Worm (Caenorhabditis elegans): ENCODE data around the gene C17C3.24.
A peak's percentile ranks its signal among the peaks of the same experiment; 100 is the strongest.

Gene C17C3.24

DNA sequence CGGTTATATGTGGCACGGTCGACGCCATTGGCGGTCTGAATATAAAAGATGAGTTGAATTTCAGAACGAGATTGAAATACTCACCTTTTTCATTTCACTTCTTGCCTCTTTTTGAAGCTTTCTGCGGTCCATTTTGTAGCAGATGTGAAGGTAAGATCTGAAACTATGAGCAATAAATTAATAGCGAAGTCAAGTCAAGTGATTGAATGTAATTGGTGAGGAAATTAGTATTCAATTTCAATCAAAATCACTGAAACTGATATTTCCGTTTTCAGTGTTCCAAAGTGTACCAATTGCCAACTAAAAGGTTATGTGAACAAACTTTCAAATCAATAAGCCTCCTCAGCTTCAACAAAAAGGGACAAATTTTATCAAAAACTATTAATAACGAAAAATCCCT lies at the start of gene C17C3.24:
Gene C17C3.24, minus strand, starts transcription at position 101 of the 400 bp plus-strand sequence.
- TF ChIP-seq T22C8.4 (GFP tag; IDR thresholded peaks at IDR 0.05) (no peak), klf-2 (GFP tag; conservative IDR thresholded peaks at IDR 0.05) (no peak), cog-1 (tag; optimal IDR thresholded peaks at IDR 0.05) (no peak), med-1 (GFP tag; optimal IDR thresholded peaks at IDR 0.05; ENCODE audit: insufficient read depth) (no peak), ztf-23 (GFP tag; IDR thresholded peaks at IDR 0.05) (no peak), tab-1 (GFP tag; IDR thresholded peaks at IDR 0.05) (no peak), ztf-29 (GFP tag; IDR thresholded peaks at IDR 0.05) (no peak), ref-1 (GFP tag; conservative IDR thresholded peaks at IDR 0.05) (no peak), flt-1 (GFP tag; IDR thresholded peaks at IDR 0.05) (no peak)

DNA sequence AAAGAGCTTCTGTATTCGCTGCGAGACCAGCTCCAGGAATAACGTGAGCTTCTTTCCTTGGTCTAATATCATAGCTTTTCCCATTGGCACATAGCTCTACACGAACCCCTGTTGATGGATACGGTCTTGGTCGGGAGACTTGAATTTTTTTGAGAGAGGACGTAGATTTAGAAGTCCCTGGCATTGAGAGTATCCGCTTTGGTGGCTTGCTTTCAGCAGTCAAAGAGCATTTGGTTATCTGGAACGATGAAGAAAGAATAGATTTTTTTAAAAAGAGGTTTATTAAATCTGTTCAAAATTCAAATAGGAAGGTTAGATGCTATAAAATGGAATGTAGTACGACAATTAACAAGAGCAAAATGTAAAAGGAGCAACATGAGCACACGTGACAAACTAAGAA lies 48.1 kb upstream of the C17C3.24 start, which contains the start of gene C17G10.13:
Gene C17G10.13, minus strand, starts transcription at position 101 of the 400 bp plus-strand sequence.
- TF ChIP-seq klf-2 (GFP tag; conservative IDR thresholded peaks at IDR 0.05), result no peak

DNA sequence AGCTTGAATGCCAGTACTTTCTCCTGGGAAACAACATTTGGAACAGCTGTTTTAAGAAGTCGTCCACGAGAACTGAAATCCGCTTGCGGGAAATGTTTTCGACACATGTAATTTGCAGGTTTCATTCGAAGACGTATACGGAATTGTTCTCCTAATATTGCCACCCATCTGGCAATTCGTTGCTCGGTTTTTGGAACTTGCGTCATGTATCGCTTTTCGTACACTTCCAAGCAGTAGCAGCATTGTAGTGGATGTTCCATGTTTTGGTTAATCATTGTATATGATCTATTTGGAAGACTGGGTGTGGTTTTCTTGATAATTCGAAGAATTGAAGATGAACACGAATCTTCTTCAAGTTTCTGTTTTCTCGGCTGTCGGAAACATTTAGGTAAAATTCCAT lies 46.2 kb upstream of the C17C3.24 start:
- TF ChIP-seq med-1 (GFP tag; optimal IDR thresholded peaks at IDR 0.05; ENCODE audit: insufficient read depth) (no peak), flt-1 (GFP tag; IDR thresholded peaks at IDR 0.05) (no peak), klf-2 (GFP tag; conservative IDR thresholded peaks at IDR 0.05) (no peak), ztf-23 (GFP tag; IDR thresholded peaks at IDR 0.05) (no peak), tab-1 (GFP tag; IDR thresholded peaks at IDR 0.05) (no peak), ref-1 (GFP tag; conservative IDR thresholded peaks at IDR 0.05) (no peak), T22C8.4 (GFP tag; IDR thresholded peaks at IDR 0.05) (no peak), ztf-29 (GFP tag; IDR thresholded peaks at IDR 0.05) (no peak), cog-1 (tag; optimal IDR thresholded peaks at IDR 0.05) (no peak)

DNA sequence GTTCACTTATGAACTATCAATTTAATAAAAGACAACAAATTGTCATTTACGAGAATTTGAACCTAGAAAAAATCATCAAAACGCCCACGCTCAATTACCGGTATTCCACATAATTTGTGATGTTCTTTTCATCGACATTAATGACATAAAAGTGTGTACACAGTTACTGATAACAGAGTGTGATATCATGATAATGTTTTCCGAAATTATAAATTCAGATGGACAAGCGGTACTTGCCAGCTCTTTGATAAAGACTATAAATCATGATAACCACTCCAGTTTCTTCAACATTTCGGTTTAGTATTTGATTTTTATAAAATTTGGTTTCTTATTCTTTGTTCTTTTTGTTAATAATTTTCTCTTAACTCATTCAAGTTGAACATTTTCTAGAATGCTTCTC lies 44.2 kb upstream of the C17C3.24 start, which contains the start of gene lys-8:
Gene lys-8, plus strand, starts transcription at position 391 of the 400 bp plus-strand sequence.
- TF ChIP-seq cog-1 (tag; optimal IDR thresholded peaks at IDR 0.05), result no peak
- TF ChIP-seq tab-1 (GFP tag; IDR thresholded peaks at IDR 0.05), result no peak
- TF ChIP-seq ztf-23 (GFP tag; IDR thresholded peaks at IDR 0.05), result no peak
- TF ChIP-seq ref-1 (GFP tag; conservative IDR thresholded peaks at IDR 0.05), result no peak
- no peak for TF ChIP-seq flt-1 (GFP tag; IDR thresholded peaks at IDR 0.05)
- no peak for TF ChIP-seq T22C8.4 (GFP tag; IDR thresholded peaks at IDR 0.05)
- no peak for TF ChIP-seq med-1 (GFP tag; optimal IDR thresholded peaks at IDR 0.05; ENCODE audit: insufficient read depth)
- no peak for TF ChIP-seq ztf-29 (GFP tag; IDR thresholded peaks at IDR 0.05)
- TF ChIP-seq klf-2 (GFP tag; conservative IDR thresholded peaks at IDR 0.05), result no peak

DNA sequence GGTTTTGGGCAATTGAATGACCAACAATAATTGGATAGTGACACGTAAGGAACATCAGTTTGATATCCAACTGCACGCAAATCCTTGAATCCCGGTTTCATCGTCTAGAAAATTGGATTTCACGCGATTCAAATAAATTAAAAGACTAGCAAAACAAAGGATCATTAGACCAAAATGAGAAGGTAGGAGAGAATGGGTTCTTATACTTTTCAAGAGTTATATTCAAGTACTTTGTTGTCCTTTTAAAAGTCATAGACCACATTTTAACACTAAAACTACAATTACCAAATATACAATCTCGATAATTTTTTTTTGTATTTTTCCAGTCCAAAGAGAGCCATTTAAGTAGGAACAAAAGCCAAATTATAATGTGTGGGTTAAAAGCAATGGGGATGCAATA lies 40.7 kb upstream of the C17C3.24 start, which contains the start of gene T25E4.2:
Gene T25E4.2, minus strand, starts transcription at position 101 of the 400 bp plus-strand sequence.
- TF ChIP-seq klf-2 (GFP tag; conservative IDR thresholded peaks at IDR 0.05) (no peak), med-1 (GFP tag; optimal IDR thresholded peaks at IDR 0.05; ENCODE audit: insufficient read depth) (no peak), ztf-23 (GFP tag; IDR thresholded peaks at IDR 0.05) (no peak), flt-1 (GFP tag; IDR thresholded peaks at IDR 0.05) (no peak), cog-1 (tag; optimal IDR thresholded peaks at IDR 0.05) (no peak), ref-1 (GFP tag; conservative IDR thresholded peaks at IDR 0.05) (no peak), ztf-29 (GFP tag; IDR thresholded peaks at IDR 0.05) (no peak), tab-1 (GFP tag; IDR thresholded peaks at IDR 0.05) (no peak), T22C8.4 (GFP tag; IDR thresholded peaks at IDR 0.05) (no peak)

DNA sequence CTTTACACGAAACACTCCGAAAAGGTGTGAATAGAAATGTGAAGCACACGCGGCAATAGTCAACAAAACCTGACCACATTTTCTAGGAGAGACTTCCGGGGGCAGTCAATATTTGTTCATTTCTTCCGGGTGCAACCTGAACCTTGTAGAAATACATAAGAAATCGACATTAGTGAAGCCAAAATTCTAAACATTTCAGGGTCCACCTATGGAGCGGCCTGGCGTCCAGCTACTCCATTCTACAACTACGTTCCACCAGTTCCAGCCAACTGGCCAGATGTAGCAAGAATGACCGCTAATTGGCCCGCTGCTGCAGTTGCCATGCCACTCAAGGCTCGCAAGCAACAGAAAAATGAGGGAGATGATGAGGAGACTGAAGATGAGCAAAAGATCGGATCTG lies 37.7 kb upstream of the C17C3.24 start:
- TF ChIP-seq ztf-29 (GFP tag; IDR thresholded peaks at IDR 0.05), result no peak
- no peak for TF ChIP-seq flt-1 (GFP tag; IDR thresholded peaks at IDR 0.05)

DNA sequence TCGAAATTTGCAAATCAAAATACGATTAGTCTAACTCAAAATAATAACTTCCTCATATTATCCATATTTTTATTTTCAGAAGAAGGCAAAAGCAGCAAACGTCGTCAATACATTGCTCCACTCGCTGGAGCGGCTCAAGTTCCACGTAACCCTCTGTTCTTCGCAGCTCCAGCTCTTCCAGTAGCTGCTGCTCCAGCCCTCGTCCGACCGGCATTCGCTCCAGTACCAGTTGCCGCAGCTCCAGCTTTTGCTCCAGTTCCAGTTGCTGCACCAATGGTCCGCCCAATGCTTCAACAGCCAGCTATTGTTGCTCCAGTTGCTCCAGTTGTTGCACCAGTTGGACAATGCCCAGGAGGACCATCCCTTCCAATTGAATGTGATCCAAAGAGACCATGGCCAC lies 37.1 kb upstream of the C17C3.24 start:
- TF ChIP-seq flt-1 (GFP tag; IDR thresholded peaks at IDR 0.05) (no peak), ztf-23 (GFP tag; IDR thresholded peaks at IDR 0.05) (no peak), med-1 (GFP tag; optimal IDR thresholded peaks at IDR 0.05; ENCODE audit: insufficient read depth) (no peak), T22C8.4 (GFP tag; IDR thresholded peaks at IDR 0.05) (no peak)

DNA sequence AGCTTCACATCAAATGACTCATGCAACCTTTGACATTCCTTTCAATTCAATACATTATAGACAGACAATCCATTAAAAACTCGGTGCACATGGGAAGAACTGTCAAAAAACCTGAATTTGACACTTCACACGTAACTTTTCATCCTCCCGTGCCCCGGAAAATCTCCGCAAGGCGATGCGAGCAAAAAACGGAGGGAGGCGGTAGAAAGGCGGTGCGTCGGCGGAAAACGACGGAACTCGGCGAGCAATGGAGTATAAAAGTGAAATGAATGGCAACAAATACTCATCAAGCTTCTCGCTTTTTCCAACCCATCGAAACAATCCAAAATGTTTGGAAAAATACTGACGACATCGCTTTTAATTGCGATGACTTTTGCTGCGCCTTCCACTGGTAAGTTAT lies 36.5 kb upstream of the C17C3.24 start, which contains the start of gene T25E4.1:
Gene T25E4.1, plus strand, starts transcription at position 301 of the 400 bp plus-strand sequence.
- TF ChIP-seq T22C8.4 (GFP tag; IDR thresholded peaks at IDR 0.05) (no peak), ztf-23 (GFP tag; IDR thresholded peaks at IDR 0.05) (no peak), tab-1 (GFP tag; IDR thresholded peaks at IDR 0.05) (no peak), ztf-29 (GFP tag; IDR thresholded peaks at IDR 0.05) (no peak), flt-1 (GFP tag; IDR thresholded peaks at IDR 0.05) (no peak)

DNA sequence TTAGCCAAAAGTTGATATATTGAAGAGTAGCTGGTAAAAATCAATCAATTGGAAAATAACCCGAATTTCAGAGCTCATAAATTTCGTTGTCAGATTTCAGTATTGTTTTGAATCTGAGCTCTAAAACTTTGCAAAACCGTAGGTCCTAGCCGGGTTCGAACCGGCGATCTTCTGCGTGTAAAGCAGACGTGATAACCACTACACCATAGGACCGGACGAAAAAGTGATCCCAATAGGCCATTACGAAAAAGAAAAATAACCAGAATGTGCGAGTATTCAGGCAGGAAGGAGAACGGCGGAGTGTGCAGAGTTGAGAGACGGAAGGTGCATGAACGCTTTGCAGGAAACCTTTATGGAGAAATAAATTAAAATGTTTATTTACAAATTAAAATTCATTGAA lies 35.5 kb upstream of the C17C3.24 start:
- no peak for TF ChIP-seq med-1 (GFP tag; optimal IDR thresholded peaks at IDR 0.05; ENCODE audit: insufficient read depth)
- TF ChIP-seq cog-1 (tag; optimal IDR thresholded peaks at IDR 0.05), result no peak
- TF ChIP-seq ref-1 (GFP tag; conservative IDR thresholded peaks at IDR 0.05), result no peak
- TF ChIP-seq flt-1 (GFP tag; IDR thresholded peaks at IDR 0.05), result peak; percentile 87
- 0 out of 2 replicates have a peak, but pooled peaks have one; percentile 22 for TF ChIP-seq klf-2 (GFP tag; conservative IDR thresholded peaks at IDR 0.05)
- TF ChIP-seq tab-1 (GFP tag; IDR thresholded peaks at IDR 0.05), result peak; percentile 78
- TF ChIP-seq ztf-29 (GFP tag; IDR thresholded peaks at IDR 0.05), result no peak
- peak; percentile 73 for TF ChIP-seq ztf-23 (GFP tag; IDR thresholded peaks at IDR 0.05)
- TF ChIP-seq T22C8.4 (GFP tag; IDR thresholded peaks at IDR 0.05), result peak; percentile 49; the same call in 1 of the 2 replicates

DNA sequence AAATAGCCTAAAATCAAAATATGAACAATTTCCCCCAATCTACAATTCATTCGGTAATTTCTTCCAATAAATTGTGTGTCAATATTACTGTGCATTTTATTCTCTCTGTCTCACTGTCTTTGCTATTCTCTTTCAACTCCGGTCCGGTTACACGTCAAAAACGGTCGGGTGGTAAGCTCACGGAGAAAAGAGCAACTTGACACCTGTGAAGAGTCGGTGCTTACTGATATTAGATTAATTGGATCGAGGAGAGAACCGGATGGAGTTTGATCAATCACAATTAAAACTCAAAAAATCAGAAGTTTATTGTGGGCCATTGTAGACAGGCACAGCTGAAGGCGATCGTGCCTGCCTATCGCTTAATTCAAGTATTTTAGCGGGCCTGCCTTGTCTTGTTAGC lies 33.3 kb upstream of the C17C3.24 start:
- TF ChIP-seq tab-1 (GFP tag; IDR thresholded peaks at IDR 0.05) (no peak), flt-1 (GFP tag; IDR thresholded peaks at IDR 0.05) (no peak), T22C8.4 (GFP tag; IDR thresholded peaks at IDR 0.05) (no peak)
